Worm (Caenorhabditis elegans) whole organism, young adult: ENCODE results near the gene mrpl-28.

Experiments used
- B0261.1 ChIP-seq: sonication (generic microtip); optimal IDR thresholded peaks from 2 replicates; lab custom pipeline; 2016; ENCODE audit warnings: mild to moderate bottlenecking, missing genetic modification characterization, moderate library complexity, missing compliant biosample characterization
- F23B12.7 ChIP-seq: sonication (generic microtip); optimal IDR thresholded peaks from 2 replicates; lab custom pipeline; 2017; ENCODE audit warnings: missing genetic modification characterization, mild to moderate bottlenecking, missing compliant biosample characterization, antibody characterized with exemption, moderate library complexity; ENCODE audit not compliant: insufficient read depth
- F57A8.1 ChIP-seq: fragments of 200-800 bp; sonication (Bioruptor generic); optimal IDR thresholded peaks from 2 replicates; lab custom pipeline; 2018; ENCODE audit warnings: mild to moderate bottlenecking, missing genetic modification characterization, moderate library complexity, missing compliant biosample characterization
- K11D2.4 ChIP-seq: fragments of 200-800 bp; sonication (Bioruptor generic); IDR thresholded peaks from 2 replicates; pipeline ENCODE4 v1.3.6; 2022; ENCODE audit warnings: missing genetic modification reagents, missing genetic modification characterization, missing compliant biosample characterization
- K12H6.12 ChIP-seq: fragments of 200-800 bp; sonication (Bioruptor generic); optimal IDR thresholded peaks from 2 replicates; lab custom pipeline; 2018; ENCODE audit warnings: mild to moderate bottlenecking, missing genetic modification characterization, missing compliant biosample characterization
- T07F8.4 ChIP-seq: sonication (generic microtip); optimal IDR thresholded peaks from 2 replicates; lab custom pipeline; 2016; ENCODE audit warnings: mild to moderate bottlenecking, missing genetic modification characterization, moderate library complexity, missing compliant biosample characterization
- Y53F4B.3 ChIP-seq: fragments of 200-800 bp; sonication (Bioruptor generic); IDR thresholded peaks from 2 replicates; pipeline ENCODE4 v1.3.6; 2022; ENCODE audit warnings: missing genetic modification reagents, missing genetic modification characterization, missing compliant biosample characterization
- Y53G8AR.9 ChIP-seq: fragments of 200-800 bp; sonication (Bioruptor generic); conservative IDR thresholded peaks from 2 replicates; pipeline ENCODE4 v1.3.6; 2022; ENCODE audit warnings: missing genetic modification reagents, missing genetic modification characterization, missing compliant biosample characterization
- Y67H2A.10 ChIP-seq: fragments of 200-800 bp; sonication (Bioruptor generic); conservative IDR thresholded peaks from 2 replicates; pipeline ENCODE4 v1.3.6; 2022; ENCODE audit warnings: missing genetic modification reagents, missing genetic modification characterization, missing compliant biosample characterization
- Y79H2A.3 ChIP-seq: fragments of 200-800 bp; sonication (Bioruptor generic); conservative IDR thresholded peaks from 2 replicates; pipeline ENCODE4 v1.3.6; 2022; ENCODE audit warnings: missing genetic modification reagents, missing genetic modification characterization, missing compliant biosample characterization
- attf-6 ChIP-seq: fragments of 200-800 bp; sonication (Bioruptor generic); IDR thresholded peaks from 2 replicates; pipeline ENCODE4 v1.3.6; 2022; ENCODE audit warnings: missing genetic modification reagents, missing genetic modification characterization, missing compliant biosample characterization
- bed-1 ChIP-seq: fragments of 200-800 bp; sonication (Bioruptor generic); IDR thresholded peaks from 2 replicates; pipeline ENCODE4 v1.3.6; 2022; ENCODE audit warnings: missing genetic modification reagents, missing genetic modification characterization, missing compliant biosample characterization
- ccch-3 ChIP-seq: fragments of 200-800 bp; sonication (Bioruptor generic); optimal IDR thresholded peaks from 2 replicates; lab custom pipeline; 2018; ENCODE audit warnings: mild to moderate bottlenecking, missing genetic modification characterization, missing compliant biosample characterization
- cebp-1 ChIP-seq, 2 experiments: fragments of 200-800 bp in 1 of 2; sonication (Bioruptor generic) in 1 of 2; sonication (generic microtip) in 1 of 2; IDR thresholded peaks in 1 of 2; optimal IDR thresholded peaks in 1 of 2; 2 replicates each; pipeline versions ENCODE4 v1.3.6 to Lab custom; 2017 to 2022; ENCODE audit warnings: missing compliant biosample characterization in 2 of 2, missing genetic modification characterization in 2 of 2, mild to moderate bottlenecking in 1 of 2, missing genetic modification reagents in 1 of 2, moderate library complexity in 1 of 2
- ceh-58 ChIP-seq: fragments of 200-800 bp; sonication (Bioruptor generic); IDR thresholded peaks from 2 replicates; pipeline ENCODE4 v1.3.6; 2022; ENCODE audit warnings: missing genetic modification characterization, missing compliant biosample characterization
- ceh-79 ChIP-seq: sonication (generic microtip); optimal IDR thresholded peaks from 2 replicates; lab custom pipeline; 2017; ENCODE audit warnings: mild to moderate bottlenecking, missing genetic modification characterization, missing compliant biosample characterization
- ceh-91 ChIP-seq: fragments of 200-800 bp; sonication (Bioruptor generic); IDR thresholded peaks from 2 replicates; pipeline ENCODE4 v1.3.6; 2022; ENCODE audit warnings: missing genetic modification reagents, missing genetic modification characterization, missing compliant biosample characterization
- chd-7 ChIP-seq: sonication (generic microtip); optimal IDR thresholded peaks from 2 replicates; lab custom pipeline; 2016; ENCODE audit warnings: mild to moderate bottlenecking, missing genetic modification characterization, moderate library complexity, missing compliant biosample characterization
- efl-1 ChIP-seq: fragments of 150-350 bp; optimal IDR thresholded peaks from 2 replicates; lab custom pipeline; 2014; ENCODE audit warnings: missing biosample characterization, missing genetic modification reagents, missing genetic modification characterization
- ets-4 ChIP-seq: fragments of 200-800 bp; sonication (Bioruptor generic); optimal IDR thresholded peaks from 2 replicates; lab custom pipeline; 2018; ENCODE audit warnings: mild to moderate bottlenecking, missing genetic modification characterization, missing compliant biosample characterization
- gei-17 ChIP-seq: fragments of 200-800 bp; sonication (Bioruptor generic); optimal IDR thresholded peaks from 2 replicates; lab custom pipeline; 2018; ENCODE audit warnings: mild to moderate bottlenecking, missing genetic modification characterization, missing compliant biosample characterization
- hlh-26 ChIP-seq: fragments of 200-800 bp; sonication (Bioruptor generic); conservative IDR thresholded peaks from 2 replicates; pipeline ENCODE4 v1.3.6; 2022; ENCODE audit warnings: missing genetic modification reagents, missing genetic modification characterization, missing compliant biosample characterization
- hmg-1.2 ChIP-seq: fragments of 200-800 bp; sonication (Bioruptor generic); IDR thresholded peaks from 2 replicates; pipeline ENCODE4 v1.3.6; 2022; ENCODE audit warnings: missing genetic modification reagents, missing genetic modification characterization, missing compliant biosample characterization
- hmg-20 ChIP-seq: fragments of 200-800 bp; sonication (Bioruptor generic); IDR thresholded peaks from 2 replicates; pipeline ENCODE4 v1.3.6; 2022; ENCODE audit warnings: missing genetic modification reagents, missing genetic modification characterization, missing compliant biosample characterization
- hrde-1 ChIP-seq: sonication (generic microtip); optimal IDR thresholded peaks from 2 replicates; lab custom pipeline; 2016; ENCODE audit warnings: missing genetic modification characterization, mild to moderate bottlenecking, missing compliant biosample characterization, moderate library complexity, missing genotype, missing genetic modification reagents, borderline replicate concordance
- lin-54 ChIP-seq: fragments of 200-800 bp; sonication (Bioruptor generic); optimal IDR thresholded peaks from 2 replicates; lab custom pipeline; 2018; ENCODE audit warnings: mild to moderate bottlenecking, missing genetic modification characterization, missing compliant biosample characterization
- lir-1 ChIP-seq: fragments of 200-800 bp; sonication (Bioruptor generic); conservative IDR thresholded peaks from 2 replicates; pipeline ENCODE4 v1.3.6; 2022; ENCODE audit warnings: missing genetic modification reagents, missing genetic modification characterization, missing compliant biosample characterization
- lsy-27 ChIP-seq: sonication (generic microtip); optimal IDR thresholded peaks from 2 replicates; lab custom pipeline; 2017; ENCODE audit warnings: missing genetic modification characterization, mild to moderate bottlenecking, missing compliant biosample characterization, antibody characterized with exemption, missing genotype, borderline replicate concordance; ENCODE audit not compliant: insufficient read depth
- madf-3 ChIP-seq: fragments of 200-800 bp; sonication (Bioruptor generic); IDR thresholded peaks from 2 replicates; pipeline ENCODE4 v1.3.6; 2022; ENCODE audit warnings: missing genetic modification reagents, missing genetic modification characterization, missing compliant biosample characterization
- madf-6 ChIP-seq: fragments of 200-800 bp; sonication (Bioruptor generic); IDR thresholded peaks from 2 replicates; pipeline ENCODE4 v1.3.6; 2022; ENCODE audit warnings: missing genetic modification reagents, missing genetic modification characterization, missing compliant biosample characterization
- mxl-1 ChIP-seq: sonication (generic microtip); optimal IDR thresholded peaks from 2 replicates; lab custom pipeline; 2016; ENCODE audit warnings: missing genetic modification characterization, missing compliant biosample characterization
- nfyb-1 ChIP-seq: fragments of 200-800 bp; sonication (Bioruptor generic); IDR thresholded peaks from 2 replicates; pipeline ENCODE4 v1.3.6; 2022; ENCODE audit warnings: missing genetic modification reagents, missing genetic modification characterization, missing compliant biosample characterization
- nhr-27 ChIP-seq: fragments of 200-800 bp; sonication (Bioruptor generic); optimal IDR thresholded peaks from 2 replicates; lab custom pipeline; 2018; ENCODE audit warnings: mild to moderate bottlenecking, missing genetic modification characterization, moderate library complexity, missing compliant biosample characterization
- repo-1 ChIP-seq: sonication (generic microtip); optimal IDR thresholded peaks from 2 replicates; lab custom pipeline; 2017; ENCODE audit warnings: mild to moderate bottlenecking, missing genetic modification characterization, missing compliant biosample characterization
- sdz-38 ChIP-seq: sonication (generic microtip); optimal IDR thresholded peaks from 2 replicates; lab custom pipeline; 2016; ENCODE audit warnings: missing genotype, missing genetic modification characterization, missing compliant biosample characterization
- sea-2 ChIP-seq: fragments of 200-800 bp; sonication (Bioruptor generic); IDR thresholded peaks from 2 replicates; pipeline ENCODE4 v1.3.6; 2022; ENCODE audit warnings: missing genetic modification characterization, missing compliant biosample characterization
- snpc-1.1 ChIP-seq: sonication (generic microtip); optimal IDR thresholded peaks from 2 replicates; lab custom pipeline; 2017; ENCODE audit warnings: missing genetic modification characterization, mild to moderate bottlenecking, missing compliant biosample characterization, antibody characterized with exemption, moderate library complexity, missing genotype, missing genetic modification reagents; ENCODE audit not compliant: insufficient read depth
- snpc-1.3 ChIP-seq: sonication (generic microtip); optimal IDR thresholded peaks from 2 replicates; lab custom pipeline; 2017; ENCODE audit warnings: missing genetic modification characterization, mild to moderate bottlenecking, missing compliant biosample characterization, antibody characterized with exemption, moderate library complexity, missing genotype, missing genetic modification reagents; ENCODE audit not compliant: insufficient read depth
- tbp1 ChIP-seq: fragments of 200-800 bp; sonication (Bioruptor generic); optimal IDR thresholded peaks from 2 replicates; lab custom pipeline; 2018; ENCODE audit warnings: mild to moderate bottlenecking, missing genetic modification characterization, missing compliant biosample characterization
- zim-3 ChIP-seq: sonication (generic microtip); optimal IDR thresholded peaks from 2 replicates; lab custom pipeline; 2017; ENCODE audit warnings: mild to moderate bottlenecking, missing genetic modification characterization, moderate library complexity, missing compliant biosample characterization
- ztf-18 ChIP-seq: sonication (generic microtip); optimal IDR thresholded peaks from 2 replicates; lab custom pipeline; 2016; ENCODE audit warnings: missing genotype, mild to moderate bottlenecking, missing genetic modification characterization, missing compliant biosample characterization
- ztf-26 ChIP-seq: sonication (generic microtip); optimal IDR thresholded peaks from 2 replicates; lab custom pipeline; 2017; ENCODE audit warnings: missing genetic modification characterization, missing compliant biosample characterization

Gene mrpl-28

ce11 chrII:178993-179392 is 23.2 kb upstream of the mrpl-28 start, which contains the start of gene T01D1.4:
TSS of gene T01D1.4 (minus strand) at chrII:179093.
- TF ChIP-seq Y79H2A.3 (no peak), T07F8.4 (tag; lab: Kevin White, UChicago) (no peak), hlh-26 (GFP tag; lab: Robert Waterston, UW) (no peak), hmg-1.2 (GFP tag; lab: Robert Waterston, UW) (no peak), F23B12.7 (tag; lab: Kevin White, UChicago) (no peak), madf-6 (no peak), lir-1 (GFP tag; lab: Robert Waterston, UW) (no peak), sdz-38 (tag; lab: Kevin White, UChicago) (no peak), bed-1 (GFP tag; lab: Robert Waterston, UW) (no peak), K11D2.4 (GFP tag; lab: Robert Waterston, UW) (no peak)

- TF ChIP-seq ceh-58 (GFP tag; lab: Robert Waterston, UW), result no peak
- TF ChIP-seq repo-1 (tag; lab: Kevin White, UChicago), result no peak
- TF ChIP-seq lin-54 (GFP tag; lab: Kevin White, UChicago), result no peak
- no peak for TF ChIP-seq gei-17 (GFP tag; lab: Kevin White, UChicago)
- TF ChIP-seq, all 124 proteins: peak for 0
Observed at ce11 chrII:178146-178545, 22.3 kb upstream of the mrpl-28 start.

ce11 chrII:176622-177021 is 20.8 kb upstream of the mrpl-28 start:
- no peak for TF ChIP-seq Y53F4B.3 (GFP tag; lab: Robert Waterston, UW)
- no peak for TF ChIP-seq tbp1
- TF ChIP-seq chd-7 (tag; lab: Kevin White, UChicago), result no peak
- TF ChIP-seq K12H6.12, result no peak
- TF ChIP-seq ztf-26 (tag; lab: Kevin White, UChicago), result no peak
- no peak for TF ChIP-seq cebp-1 (GFP tag; IDR thresholded peaks at IDR 0.05; lab: Robert Waterston, UW)
- TF ChIP-seq cebp-1 (tag; optimal IDR thresholded peaks at IDR 0.05; lab: Kevin White, UChicago), result no peak
- no peak for TF ChIP-seq madf-3 (GFP tag; lab: Robert Waterston, UW)
- no peak for TF ChIP-seq B0261.1 (tag; lab: Kevin White, UChicago)
- TF ChIP-seq snpc-1.1 (tag; lab: Kevin White, UChicago), result no peak
- no peak for TF ChIP-seq ceh-91 (GFP tag; lab: Robert Waterston, UW)
- no peak for TF ChIP-seq lsy-27 (tag; lab: Kevin White, UChicago)
- no peak for TF ChIP-seq nhr-27 (tag; lab: Kevin White, UChicago)
- no peak for TF ChIP-seq ceh-79 (tag; lab: Kevin White, UChicago)
- TF ChIP-seq ets-4 (GFP tag; lab: Kevin White, UChicago), result no peak
- no peak for TF ChIP-seq ztf-18 (tag; lab: Kevin White, UChicago)
- TF ChIP-seq sea-2 (GFP tag; lab: Robert Waterston, UW), result no peak
- no peak for TF ChIP-seq Y53G8AR.9 (GFP tag; lab: Robert Waterston, UW)
- TF ChIP-seq, all 124 proteins: peak for 0

ce11 chrII:175868-176267 is 20.1 kb upstream of the mrpl-28 start, which contains the start of gene T01D1.3:
TSS of gene T01D1.3 (minus strand) at chrII:175968.
- no peak for TF ChIP-seq mxl-1 (tag; lab: Kevin White, UChicago)
- TF ChIP-seq hrde-1 (tag; lab: Kevin White, UChicago), result no peak
- no peak for TF ChIP-seq F57A8.1 (GFP tag; lab: Kevin White, UChicago)
- no peak for TF ChIP-seq ceh-91 (GFP tag; lab: Robert Waterston, UW)
- no peak for TF ChIP-seq hmg-20 (GFP tag; lab: Robert Waterston, UW)
- TF ChIP-seq nfyb-1 (GFP tag; lab: Robert Waterston, UW), result no peak
- no peak for TF ChIP-seq Y53F4B.3 (GFP tag; lab: Robert Waterston, UW)
- no peak for TF ChIP-seq zim-3 (tag; lab: Kevin White, UChicago)
- no peak for TF ChIP-seq Y67H2A.10 (GFP tag; lab: Robert Waterston, UW)
- no peak for TF ChIP-seq attf-6 (GFP tag; lab: Robert Waterston, UW)
- no peak for TF ChIP-seq snpc-1.3
- TF ChIP-seq lin-54 (GFP tag; lab: Kevin White, UChicago), result no peak
- no peak for TF ChIP-seq Y53G8AR.9 (GFP tag; lab: Robert Waterston, UW)
- TF ChIP-seq efl-1 (GFP tag; lab: Kevin White, UChicago), result no peak
- TF ChIP-seq ccch-3, result no peak
